Fruit fly (Drosophila melanogaster) whole organism, adult: ENCODE data around the gene CG10470.
A peak's percentile ranks its signal among the peaks of the same experiment; 100 is the strongest.

Experiments
- CG11617 ChIP-seq: fragments of 200-800 bp; sonication (Bioruptor generic); optimal IDR thresholded peaks from 2 replicates; lab custom pipeline; 2017; ENCODE audit warnings: mild to moderate bottlenecking, missing biosample characterization, missing genetic modification reagents, missing genetic modification characterization
- CG12768 ChIP-seq: fragments of 200-800 bp; sonication (Bioruptor generic); optimal IDR thresholded peaks from 2 replicates; lab custom pipeline; 2017; ENCODE audit warnings: missing biosample characterization, missing genetic modification characterization, mild to moderate bottlenecking, moderate library complexity, missing genetic modification reagents
- CG14711 ChIP-seq: fragments of 200-800 bp; sonication (Bioruptor generic); optimal IDR thresholded peaks from 2 replicates; lab custom pipeline; 2018; ENCODE audit warnings: missing biosample characterization, mild to moderate bottlenecking, missing genetic modification characterization, moderate library complexity
- CG1620 ChIP-seq: fragments of 200-800 bp; sonication (Bioruptor generic); optimal IDR thresholded peaks from 2 replicates; lab custom pipeline; 2016; ENCODE audit warnings: missing biosample characterization, missing genetic modification characterization
- CG33017 ChIP-seq: fragments of 200-800 bp; sonication (Bioruptor generic); optimal IDR thresholded peaks from 2 replicates; lab custom pipeline; 2018; ENCODE audit warnings: missing biosample characterization, mild to moderate bottlenecking, missing genetic modification characterization, moderate library complexity
- CG5204 ChIP-seq: fragments of 200-800 bp; sonication (Bioruptor generic); optimal IDR thresholded peaks from 2 replicates; lab custom pipeline; 2016; ENCODE audit warnings: missing biosample characterization, missing genetic modification characterization
- CG7045 ChIP-seq: fragments of 200-800 bp; sonication (Bioruptor generic); optimal IDR thresholded peaks from 2 replicates; lab custom pipeline; 2017; ENCODE audit warnings: missing biosample characterization, mild to moderate bottlenecking, missing genetic modification characterization
- CG7101 ChIP-seq: fragments of 200-800 bp; sonication (Bioruptor generic); optimal IDR thresholded peaks from 2 replicates; lab custom pipeline; 2018; ENCODE audit warnings: missing biosample characterization, mild to moderate bottlenecking, missing genetic modification characterization, moderate library complexity
- Clk ChIP-seq: fragments of 200-800 bp; sonication (Bioruptor generic); optimal IDR thresholded peaks from 2 replicates; lab custom pipeline; 2017; ENCODE audit warnings: missing biosample characterization, missing genetic modification characterization
- Crg-1 ChIP-seq: fragments of 200-800 bp; sonication (Bioruptor generic); optimal IDR thresholded peaks from 2 replicates; lab custom pipeline; 2016; ENCODE audit warnings: missing biosample characterization, missing genetic modification characterization
- Hr96 ChIP-seq: fragments of 200-800 bp; sonication (Bioruptor generic); optimal IDR thresholded peaks from 2 replicates; lab custom pipeline; 2016; ENCODE audit warnings: missing biosample characterization, missing genetic modification characterization
- Mnt ChIP-seq: fragments of 200-800 bp; sonication (Bioruptor generic); optimal IDR thresholded peaks from 2 replicates; lab custom pipeline; 2016; ENCODE audit warnings: missing biosample characterization, mild to moderate bottlenecking, missing genetic modification characterization
- bab1 ChIP-seq: fragments of 200-800 bp; sonication (Bioruptor generic); optimal IDR thresholded peaks from 3 replicates; lab custom pipeline; 2019; ENCODE audit warnings: missing biosample characterization, mild to moderate bottlenecking, missing genetic modification characterization, moderate library complexity
- cic ChIP-seq: fragments of 200-800 bp; sonication (Bioruptor generic); optimal IDR thresholded peaks from 2 replicates; lab custom pipeline; 2017; ENCODE audit warnings: missing biosample characterization, mild to moderate bottlenecking, missing genetic modification characterization, moderate library complexity
- cnc ChIP-seq, 2 experiments: fragments of >200 bp; optimal IDR thresholded peaks; 2 replicates each; lab custom pipeline; 2017
- kay ChIP-seq: fragments of 200-800 bp; sonication (Bioruptor generic); peaks from one replicate; lab custom pipeline; 2016; ENCODE audit warnings: missing biosample characterization, missing genetic modification characterization, borderline replicate concordance
- ovo ChIP-seq: fragments of 200-800 bp; sonication (Bioruptor generic); optimal IDR thresholded peaks from 2 replicates; lab custom pipeline; 2016; ENCODE audit warnings: missing biosample characterization, missing genetic modification characterization
- pad ChIP-seq: fragments of 200-800 bp; sonication (Bioruptor generic); optimal IDR thresholded peaks from 3 replicates; lab custom pipeline; 2017; ENCODE audit warnings: missing biosample characterization, missing genetic modification characterization, mild to moderate bottlenecking, moderate library complexity, missing genetic modification reagents
- tj ChIP-seq: fragments of 200-800 bp; sonication (Bioruptor generic); optimal IDR thresholded peaks from 3 replicates; lab custom pipeline; 2017; ENCODE audit warnings: missing biosample characterization, mild to moderate bottlenecking, missing genetic modification characterization, moderate library complexity
- toe ChIP-seq: fragments of 200-800 bp; sonication (Bioruptor generic); optimal IDR thresholded peaks from 2 replicates; lab custom pipeline; 2016; ENCODE audit warnings: missing biosample characterization, missing genetic modification characterization

Gene CG10470

dm6 chr2L:19011895-19012645 is 36.8 kb upstream of the CG10470 start:
- no peak for TF ChIP-seq CG7045 (GFP tag; lab: Kevin White, UChicago)
- TF ChIP-seq CG7101 (tag; lab: Kevin White, UChicago): peak; percentile 14
- no peak for TF ChIP-seq cic (GFP tag; lab: Kevin White, UChicago)
- TF ChIP-seq Hr96 (GFP tag; lab: Kevin White, UChicago): no peak
- no peak for TF ChIP-seq kay (GFP tag; lab: Kevin White, UChicago)
- peak; percentile 56 for TF ChIP-seq CG33017
- no peak for TF ChIP-seq CG1620 (GFP tag; lab: Kevin White, UChicago)

- no peak for TF ChIP-seq Clk (GFP tag; lab: Kevin White, UChicago)
- no peak for TF ChIP-seq CG12768 (GFP tag; lab: Kevin White, UChicago)
- TF ChIP-seq cnc (optimal IDR thresholded peaks at IDR 0.05; lab: Kevin White, UChicago): no peak
- no peak for TF ChIP-seq kay (GFP tag; lab: Kevin White, UChicago)
- TF ChIP-seq Hr96 (GFP tag; lab: Kevin White, UChicago): no peak
- TF ChIP-seq CG5204 (GFP tag; lab: Kevin White, UChicago): no peak
- no peak for TF ChIP-seq tj (GFP tag; lab: Kevin White, UChicago)
- no peak for TF ChIP-seq bab1
These were observed 36.0 kb upstream of the CG10470 start for dm6 chr2L:19012776-19013328.

- TF ChIP-seq CG33017 (peak; percentile 56), CG14711 (tag; lab: Kevin White, UChicago) (no peak), toe (GFP tag; lab: Kevin White, UChicago) (peak; percentile 41), tj (GFP tag; lab: Kevin White, UChicago) (no peak), bab1 (no peak), CG5204 (GFP tag; lab: Kevin White, UChicago) (peak; percentile 67), CG7045 (GFP tag; lab: Kevin White, UChicago) (peak; percentile 64), ovo (GFP tag; lab: Kevin White, UChicago) (no peak), Hr96 (GFP tag; lab: Kevin White, UChicago) (no peak), CG1620 (GFP tag; lab: Kevin White, UChicago) (no peak), Clk (GFP tag; lab: Kevin White, UChicago) (peak; percentile 36), CG12768 (GFP tag; lab: Kevin White, UChicago) (peak; percentile 68), Mnt (GFP tag; lab: Kevin White, UChicago) (no peak), CG7101 (tag; lab: Kevin White, UChicago) (peak; percentile 28), pad (GFP tag; lab: Kevin White, UChicago) (no peak), CG11617 (GFP tag; lab: Kevin White, UChicago) (peak; percentile 30), kay (GFP tag; lab: Kevin White, UChicago) (no peak), cic (GFP tag; lab: Kevin White, UChicago) (no peak), cnc (optimal IDR thresholded peaks at IDR 0.05; lab: Kevin White, UChicago) (no peak)
These were observed 34.6 kb upstream of the CG10470 start for dm6 chr2L:19014032-19014880.

- no peak for TF ChIP-seq CG14711 (tag; lab: Kevin White, UChicago)
- no peak for TF ChIP-seq CG12768 (GFP tag; lab: Kevin White, UChicago)
- TF ChIP-seq CG33017: no peak
- no peak for TF ChIP-seq CG1620 (GFP tag; lab: Kevin White, UChicago)
- TF ChIP-seq bab1: no peak
- no peak for TF ChIP-seq CG5204 (GFP tag; lab: Kevin White, UChicago)
- TF ChIP-seq pad (GFP tag; lab: Kevin White, UChicago): no peak
- TF ChIP-seq Mnt (GFP tag; lab: Kevin White, UChicago): no peak
- TF ChIP-seq toe (GFP tag; lab: Kevin White, UChicago): no peak
- no peak for TF ChIP-seq CG7101 (tag; lab: Kevin White, UChicago)
- TF ChIP-seq ovo (GFP tag; lab: Kevin White, UChicago): no peak
- TF ChIP-seq CG11617 (GFP tag; lab: Kevin White, UChicago): no peak
- no peak for TF ChIP-seq cic (GFP tag; lab: Kevin White, UChicago)
These were observed 34.0 kb upstream of the CG10470 start for dm6 chr2L:19014881-19015366.

dm6 chr2L:19015628-19016027 is 33.2 kb upstream of the CG10470 start:
- TF ChIP-seq Mnt (GFP tag; lab: Kevin White, UChicago): no peak
- TF ChIP-seq CG1620 (GFP tag; lab: Kevin White, UChicago): no peak
- no peak for TF ChIP-seq CG7101 (tag; lab: Kevin White, UChicago)
- no peak for TF ChIP-seq CG33017
- no peak for TF ChIP-seq Crg-1 (GFP tag; lab: Kevin White, UChicago)
- TF ChIP-seq toe (GFP tag; lab: Kevin White, UChicago): no peak
- no peak for TF ChIP-seq Clk (GFP tag; lab: Kevin White, UChicago)
- TF ChIP-seq CG12768 (GFP tag; lab: Kevin White, UChicago): no peak
- no peak for TF ChIP-seq cic (GFP tag; lab: Kevin White, UChicago)
- TF ChIP-seq CG5204 (GFP tag; lab: Kevin White, UChicago): no peak
- TF ChIP-seq kay (GFP tag; lab: Kevin White, UChicago): no peak
- TF ChIP-seq ovo (GFP tag; lab: Kevin White, UChicago): no peak
- TF ChIP-seq pad (GFP tag; lab: Kevin White, UChicago): no peak
- TF ChIP-seq Hr96 (GFP tag; lab: Kevin White, UChicago): no peak
- TF ChIP-seq CG7045 (GFP tag; lab: Kevin White, UChicago): no peak
- no peak for TF ChIP-seq CG11617 (GFP tag; lab: Kevin White, UChicago)
- no peak for TF ChIP-seq bab1
